Worm (Caenorhabditis elegans) whole organism, young adult: Measurements from ENCODE around the gene W05H9.4.

Experiments
- B0035.1 ChIP-seq: sonication (generic microtip); optimal IDR thresholded peaks from 2 replicates; lab custom pipeline; 2016; ENCODE audit warnings: missing genetic modification characterization, mild to moderate bottlenecking, missing compliant biosample characterization, missing genotype, missing genetic modification reagents
- B0261.1 ChIP-seq: sonication (generic microtip); optimal IDR thresholded peaks from 2 replicates; lab custom pipeline; 2016; ENCODE audit warnings: mild to moderate bottlenecking, missing genetic modification characterization, moderate library complexity, missing compliant biosample characterization
- D2030.7 ChIP-seq: fragments of 200-800 bp; sonication (Bioruptor generic); IDR thresholded peaks from 2 replicates; pipeline ENCODE4 v1.3.6; 2022; ENCODE audit warnings: missing genetic modification reagents, missing genetic modification characterization, missing compliant biosample characterization
- F23B12.7 ChIP-seq: sonication (generic microtip); optimal IDR thresholded peaks from 2 replicates; lab custom pipeline; 2017; ENCODE audit warnings: missing genetic modification characterization, mild to moderate bottlenecking, missing compliant biosample characterization, antibody characterized with exemption, moderate library complexity; ENCODE audit not compliant: insufficient read depth
- F49E8.2 ChIP-seq: sonication (generic microtip); optimal IDR thresholded peaks from 3 replicates; lab custom pipeline; 2017; ENCODE audit warnings: missing genetic modification characterization, mild to moderate bottlenecking, missing compliant biosample characterization, antibody characterized with exemption, moderate library complexity; ENCODE audit not compliant: insufficient read depth
- F52B5.7 ChIP-seq: sonication (generic microtip); optimal IDR thresholded peaks from 2 replicates; lab custom pipeline; 2016; ENCODE audit warnings: mild to moderate bottlenecking, missing genetic modification characterization, missing compliant biosample characterization
- F57A8.1 ChIP-seq: fragments of 200-800 bp; sonication (Bioruptor generic); optimal IDR thresholded peaks from 2 replicates; lab custom pipeline; 2018; ENCODE audit warnings: mild to moderate bottlenecking, missing genetic modification characterization, moderate library complexity, missing compliant biosample characterization
- K11D2.4 ChIP-seq: fragments of 200-800 bp; sonication (Bioruptor generic); IDR thresholded peaks from 2 replicates; pipeline ENCODE4 v1.3.6; 2022; ENCODE audit warnings: missing genetic modification reagents, missing genetic modification characterization, missing compliant biosample characterization
- K12H6.12 ChIP-seq: fragments of 200-800 bp; sonication (Bioruptor generic); optimal IDR thresholded peaks from 2 replicates; lab custom pipeline; 2018; ENCODE audit warnings: mild to moderate bottlenecking, missing genetic modification characterization, missing compliant biosample characterization
- Y53F4B.3 ChIP-seq: fragments of 200-800 bp; sonication (Bioruptor generic); IDR thresholded peaks from 2 replicates; pipeline ENCODE4 v1.3.6; 2022; ENCODE audit warnings: missing genetic modification reagents, missing genetic modification characterization, missing compliant biosample characterization
- Y79H2A.3 ChIP-seq: fragments of 200-800 bp; sonication (Bioruptor generic); conservative IDR thresholded peaks from 2 replicates; pipeline ENCODE4 v1.3.6; 2022; ENCODE audit warnings: missing genetic modification reagents, missing genetic modification characterization, missing compliant biosample characterization
- aptf-2 ChIP-seq: fragments of 200-800 bp; sonication (Bioruptor generic); conservative IDR thresholded peaks from 2 replicates; pipeline ENCODE4 v1.3.6; 2022; ENCODE audit warnings: missing genetic modification reagents, missing genetic modification characterization, missing compliant biosample characterization
- aptf-3 ChIP-seq: fragments of 200-800 bp; sonication (Bioruptor generic); IDR thresholded peaks from 2 replicates; pipeline ENCODE4 v1.3.6; 2022; ENCODE audit warnings: missing genetic modification characterization, missing compliant biosample characterization
- attf-3 ChIP-seq: fragments of 200-800 bp; sonication (Bioruptor generic); conservative IDR thresholded peaks from 2 replicates; pipeline ENCODE4 v1.3.6; 2022; ENCODE audit warnings: missing genetic modification reagents, missing genetic modification characterization, missing compliant biosample characterization
- attf-5 ChIP-seq: fragments of 200-800 bp; sonication (Bioruptor generic); optimal IDR thresholded peaks from 2 replicates; lab custom pipeline; 2018; ENCODE audit warnings: mild to moderate bottlenecking, missing genetic modification characterization, missing compliant biosample characterization
- attf-6 ChIP-seq: fragments of 200-800 bp; sonication (Bioruptor generic); IDR thresholded peaks from 2 replicates; pipeline ENCODE4 v1.3.6; 2022; ENCODE audit warnings: missing genetic modification reagents, missing genetic modification characterization, missing compliant biosample characterization
- ccch-3 ChIP-seq: fragments of 200-800 bp; sonication (Bioruptor generic); optimal IDR thresholded peaks from 2 replicates; lab custom pipeline; 2018; ENCODE audit warnings: mild to moderate bottlenecking, missing genetic modification characterization, missing compliant biosample characterization
- cebp-1 ChIP-seq, 2 experiments: fragments of 200-800 bp in 1 of 2; sonication (Bioruptor generic) in 1 of 2; sonication (generic microtip) in 1 of 2; IDR thresholded peaks in 1 of 2; optimal IDR thresholded peaks in 1 of 2; 2 replicates each; pipeline versions ENCODE4 v1.3.6 to Lab custom; 2017 to 2022; ENCODE audit warnings: missing compliant biosample characterization in 2 of 2, missing genetic modification characterization in 2 of 2, mild to moderate bottlenecking in 1 of 2, missing genetic modification reagents in 1 of 2, moderate library complexity in 1 of 2
- ceh-27 ChIP-seq: fragments of 200-800 bp; sonication (Bioruptor generic); optimal IDR thresholded peaks from 2 replicates; lab custom pipeline; 2018; ENCODE audit warnings: mild to moderate bottlenecking, missing genetic modification characterization, moderate library complexity, missing compliant biosample characterization
- ceh-91 ChIP-seq: fragments of 200-800 bp; sonication (Bioruptor generic); IDR thresholded peaks from 2 replicates; pipeline ENCODE4 v1.3.6; 2022; ENCODE audit warnings: missing genetic modification reagents, missing genetic modification characterization, missing compliant biosample characterization
- chd-7 ChIP-seq: sonication (generic microtip); optimal IDR thresholded peaks from 2 replicates; lab custom pipeline; 2016; ENCODE audit warnings: mild to moderate bottlenecking, missing genetic modification characterization, moderate library complexity, missing compliant biosample characterization
- dox-1 ChIP-seq: fragments of 200-800 bp; sonication (Bioruptor generic); IDR thresholded peaks from 2 replicates; pipeline ENCODE4 v1.3.6; 2022; ENCODE audit warnings: missing genetic modification reagents, missing genetic modification characterization, missing compliant biosample characterization
- hmg-1.2 ChIP-seq: fragments of 200-800 bp; sonication (Bioruptor generic); IDR thresholded peaks from 2 replicates; pipeline ENCODE4 v1.3.6; 2022; ENCODE audit warnings: missing genetic modification reagents, missing genetic modification characterization, missing compliant biosample characterization
- hmg-20 ChIP-seq: fragments of 200-800 bp; sonication (Bioruptor generic); IDR thresholded peaks from 2 replicates; pipeline ENCODE4 v1.3.6; 2022; ENCODE audit warnings: missing genetic modification reagents, missing genetic modification characterization, missing compliant biosample characterization
- let-526 ChIP-seq: fragments of 200-800 bp; sonication (Bioruptor generic); IDR thresholded peaks from 2 replicates; pipeline ENCODE4 v1.3.6; 2022; ENCODE audit warnings: missing genetic modification reagents, missing genetic modification characterization, missing compliant biosample characterization
- let-607 ChIP-seq, 2 experiments: fragments of 200-800 bp in 1 of 2; sonication (Bioruptor generic) in 1 of 2; sonication (generic microtip) in 1 of 2; optimal IDR thresholded peaks; 2 replicates each; lab custom pipeline; 2016 to 2018; ENCODE audit warnings: mild to moderate bottlenecking in 2 of 2, missing compliant biosample characterization in 2 of 2, missing genetic modification characterization in 2 of 2, moderate library complexity in 2 of 2, missing genotype in 1 of 2
- lin-35 ChIP-seq, 3 experiments: fragments of 150-350 bp in 2 of 3; sonication (generic microtip) in 1 of 3; optimal IDR thresholded peaks; 2 replicates each; lab custom pipeline; 2014 to 2018; ENCODE audit warnings: missing biosample characterization in 3 of 3, missing genetic modification characterization in 3 of 3, missing genetic modification reagents in 3 of 3
- lin-40 ChIP-seq: sonication (generic microtip); optimal IDR thresholded peaks from 2 replicates; lab custom pipeline; 2016; ENCODE audit warnings: missing genetic modification characterization, mild to moderate bottlenecking, missing compliant biosample characterization, missing genotype, missing genetic modification reagents
- lir-1 ChIP-seq: fragments of 200-800 bp; sonication (Bioruptor generic); conservative IDR thresholded peaks from 2 replicates; pipeline ENCODE4 v1.3.6; 2022; ENCODE audit warnings: missing genetic modification reagents, missing genetic modification characterization, missing compliant biosample characterization
- lsy-27 ChIP-seq: sonication (generic microtip); optimal IDR thresholded peaks from 2 replicates; lab custom pipeline; 2017; ENCODE audit warnings: missing genetic modification characterization, mild to moderate bottlenecking, missing compliant biosample characterization, antibody characterized with exemption, missing genotype, borderline replicate concordance; ENCODE audit not compliant: insufficient read depth
- madf-3 ChIP-seq: fragments of 200-800 bp; sonication (Bioruptor generic); IDR thresholded peaks from 2 replicates; pipeline ENCODE4 v1.3.6; 2022; ENCODE audit warnings: missing genetic modification reagents, missing genetic modification characterization, missing compliant biosample characterization
- madf-8 ChIP-seq: fragments of 200-800 bp; sonication (Bioruptor generic); conservative IDR thresholded peaks from 2 replicates; pipeline ENCODE4 v1.3.6; 2022; ENCODE audit warnings: missing genetic modification reagents, missing genetic modification characterization, missing compliant biosample characterization
- nfya-1 ChIP-seq: sonication (generic microtip); optimal IDR thresholded peaks from 2 replicates; lab custom pipeline; 2017; ENCODE audit warnings: antibody characterized with exemption, missing compliant biosample characterization, missing genetic modification characterization, borderline replicate concordance; ENCODE audit not compliant: insufficient read depth
- nfyb-1 ChIP-seq: fragments of 200-800 bp; sonication (Bioruptor generic); IDR thresholded peaks from 2 replicates; pipeline ENCODE4 v1.3.6; 2022; ENCODE audit warnings: missing genetic modification reagents, missing genetic modification characterization, missing compliant biosample characterization
- nhr-80 ChIP-seq: sonication (generic microtip); optimal IDR thresholded peaks from 2 replicates; lab custom pipeline; 2016; ENCODE audit warnings: missing genetic modification characterization, missing compliant biosample characterization
- rcor-1 ChIP-seq: fragments of 200-800 bp; sonication (Bioruptor generic); IDR thresholded peaks from 2 replicates; pipeline ENCODE4 v1.3.6; 2022; ENCODE audit warnings: missing genetic modification reagents, missing genetic modification characterization, missing compliant biosample characterization
- rec-8 ChIP-seq, 2 experiments: sonication (generic microtip); optimal IDR thresholded peaks; 2 replicates each; lab custom pipeline; 2016; ENCODE audit warnings: mild to moderate bottlenecking in 2 of 2, missing genetic modification characterization in 2 of 2, missing genetic modification reagents in 2 of 2, missing genotype in 2 of 2, missing biosample characterization in 1 of 2, missing compliant biosample characterization in 1 of 2, moderate library complexity in 1 of 2
- sea-2 ChIP-seq: fragments of 200-800 bp; sonication (Bioruptor generic); IDR thresholded peaks from 2 replicates; pipeline ENCODE4 v1.3.6; 2022; ENCODE audit warnings: missing genetic modification characterization, missing compliant biosample characterization
- snpc-3.4 ChIP-seq: sonication (generic microtip); optimal IDR thresholded peaks from 2 replicates; lab custom pipeline; 2017; ENCODE audit warnings: missing genetic modification characterization, mild to moderate bottlenecking, missing compliant biosample characterization, antibody characterized with exemption, moderate library complexity, missing genotype, missing genetic modification reagents
- snpc-4 ChIP-seq, 5 experiments: fragments of 150-350 bp in 1 of 5; sonication (generic microtip) in 4 of 5; optimal IDR thresholded peaks; 2 replicates each; lab custom pipeline; 2014 to 2018; ENCODE audit warnings: missing genetic modification characterization in 5 of 5, missing biosample characterization in 3 of 5, antibody characterized with exemption in 2 of 5, mild to moderate bottlenecking in 2 of 5, missing compliant biosample characterization in 2 of 5, missing genotype in 2 of 5, moderate library complexity in 2 of 5, missing genetic modification reagents in 1 of 5
- unc-62 ChIP-seq: fragments of 150-350 bp; optimal IDR thresholded peaks from 2 replicates; lab custom pipeline; 2014; ENCODE audit warnings: missing biosample characterization, missing genetic modification reagents, missing genetic modification characterization
- ztf-18 ChIP-seq: sonication (generic microtip); optimal IDR thresholded peaks from 2 replicates; lab custom pipeline; 2016; ENCODE audit warnings: missing genotype, mild to moderate bottlenecking, missing genetic modification characterization, missing compliant biosample characterization
- ztf-28 ChIP-seq: fragments of 200-800 bp; sonication (Bioruptor generic); IDR thresholded peaks from 2 replicates; pipeline ENCODE4 v1.3.6; 2022; ENCODE audit warnings: missing genetic modification reagents, missing genetic modification characterization, missing compliant biosample characterization

Gene W05H9.4

ce11 chrX:6248778-6249658 lies 14.4 kb upstream of the W05H9.4 start:
- TF ChIP-seq nfya-1 (tag; lab: Kevin White, UChicago) = no peak
- TF ChIP-seq rcor-1 (GFP tag; lab: Robert Waterston, UW) = no peak
- TF ChIP-seq ztf-28 (GFP tag; lab: Robert Waterston, UW) = no peak
- TF ChIP-seq F49E8.2 (tag; lab: Kevin White, UChicago) = no peak
- no peak for TF ChIP-seq aptf-2 (GFP tag; lab: Robert Waterston, UW)
- TF ChIP-seq rec-8 (tag; optimal IDR thresholded peaks at IDR 0.05; lab: Kevin White, UChicago) = no peak
- TF ChIP-seq D2030.7 (GFP tag; lab: Robert Waterston, UW) = no peak
- TF ChIP-seq cebp-1 (GFP tag; IDR thresholded peaks at IDR 0.05; lab: Robert Waterston, UW) = no peak
- TF ChIP-seq cebp-1 (tag; optimal IDR thresholded peaks at IDR 0.05; lab: Kevin White, UChicago) = peak; percentile 86
- no peak for TF ChIP-seq sea-2
- TF ChIP-seq aptf-3 (GFP tag; lab: Robert Waterston, UW) = no peak
- peak; percentile 34 for TF ChIP-seq nhr-80 (tag; lab: Kevin White, UChicago)
- TF ChIP-seq let-526 (GFP tag; lab: Robert Waterston, UW) = no peak
- TF ChIP-seq dox-1 = no peak
- no peak for TF ChIP-seq snpc-4 (GFP tag; optimal IDR thresholded peaks at IDR 0.05; lab: Kevin White, UChicago)
- TF ChIP-seq snpc-4 (tag; optimal IDR thresholded peaks at IDR 0.05; lab: Kevin White, UChicago) = no peak
- no peak for TF ChIP-seq Y53F4B.3 (GFP tag; lab: Robert Waterston, UW)
- TF ChIP-seq lir-1 (GFP tag; lab: Robert Waterston, UW) = no peak
- TF ChIP-seq hmg-1.2 (GFP tag; lab: Robert Waterston, UW) = no peak
- TF ChIP-seq F52B5.7 (tag; lab: Kevin White, UChicago) = no peak
- TF ChIP-seq B0261.1 = no peak
- TF ChIP-seq F23B12.7 (tag; lab: Kevin White, UChicago) = no peak
- peak; percentile 12 for TF ChIP-seq K12H6.12
- TF ChIP-seq attf-5 = no peak
- no peak for TF ChIP-seq Y79H2A.3 (GFP tag; lab: Robert Waterston, UW)
- TF ChIP-seq nfyb-1 (GFP tag; lab: Robert Waterston, UW) = no peak
- no peak for TF ChIP-seq lin-35 (GFP tag; optimal IDR thresholded peaks at IDR 0.05; lab: Kevin White, UChicago)
- TF ChIP-seq ceh-27 (GFP tag; lab: Kevin White, UChicago) = peak; percentile 17
- no peak for TF ChIP-seq attf-3 (GFP tag; lab: Robert Waterston, UW)
- no peak for TF ChIP-seq ceh-91 (GFP tag; lab: Robert Waterston, UW)
- no peak for TF ChIP-seq ccch-3
- no peak for TF ChIP-seq attf-6
- no peak for TF ChIP-seq B0035.1 (tag; lab: Kevin White, UChicago)

DNA sequence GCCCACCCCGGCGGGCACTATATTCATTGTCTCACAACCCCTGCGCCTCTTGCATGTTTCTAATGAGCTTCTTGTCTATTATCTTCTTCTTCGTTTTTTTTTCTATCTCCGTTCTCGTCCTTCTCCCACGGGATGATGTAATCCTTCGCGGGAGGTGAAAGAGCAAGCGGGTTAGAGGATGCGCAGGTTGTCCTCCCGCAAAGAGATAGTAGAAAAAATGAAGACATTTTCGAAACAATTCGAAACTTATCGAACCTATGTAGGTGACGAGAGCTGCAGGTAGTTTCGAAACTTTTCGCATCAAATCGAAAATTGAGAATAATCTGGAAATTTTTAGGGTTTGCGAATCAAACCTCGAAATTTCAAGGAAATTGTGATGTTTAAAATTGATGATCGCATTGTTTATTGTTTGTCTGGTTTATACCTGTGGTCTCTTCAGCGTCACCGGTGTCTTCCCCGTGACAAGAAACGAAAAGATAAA lies 13.1 kb upstream of the W05H9.4 start:
- TF ChIP-seq F57A8.1 (no peak), cebp-1 (GFP tag; IDR thresholded peaks at IDR 0.05; lab: Robert Waterston, UW) (no peak), cebp-1 (tag; optimal IDR thresholded peaks at IDR 0.05; lab: Kevin White, UChicago) (peak; percentile 49), K11D2.4 (GFP tag; lab: Robert Waterston, UW) (no peak), chd-7 (no peak), lin-40 (tag; lab: Kevin White, UChicago) (peak; percentile 16), let-607 (tag; optimal IDR thresholded peaks at IDR 0.05; lab: Kevin White, UChicago) (no peak), ztf-18 (no peak), ceh-91 (GFP tag; lab: Robert Waterston, UW) (no peak), attf-5 (no peak), madf-3 (no peak), madf-8 (no peak), hmg-20 (GFP tag; lab: Robert Waterston, UW) (no peak), lsy-27 (tag; lab: Kevin White, UChicago) (no peak), rcor-1 (GFP tag; lab: Robert Waterston, UW) (no peak), snpc-3.4 (tag; lab: Kevin White, UChicago) (no peak), unc-62 (no peak)
